Worm (Caenorhabditis elegans) whole organism, L4 larva: ENCODE measurements around the gene srh-290.

Experiments used
- F10B5.3 ChIP-seq: sonication (generic microtip); optimal IDR thresholded peaks from 2 replicates; lab custom pipeline; 2016; ENCODE audit warnings: mild to moderate bottlenecking, missing genetic modification characterization, missing compliant biosample characterization
- Y105C5A.15 ChIP-seq: fragments of 200-800 bp; sonication (Bioruptor generic); IDR thresholded peaks from 2 replicates; pipeline ENCODE4 v1.3.6; 2022; ENCODE audit warnings: missing genetic modification characterization, missing compliant biosample characterization
- Y48G9A.11 ChIP-seq: fragments of 200-800 bp; sonication (Bioruptor generic); IDR thresholded peaks from 2 replicates; pipeline ENCODE4 v1.3.6; 2022; ENCODE audit warnings: missing genetic modification reagents, missing genetic modification characterization, missing compliant biosample characterization
- Y75B8A.6 ChIP-seq: fragments of 200-800 bp; sonication (Bioruptor generic); IDR thresholded peaks from 2 replicates; pipeline ENCODE4 v1.3.6; 2022; ENCODE audit warnings: missing genetic modification reagents, missing genetic modification characterization, missing compliant biosample characterization
- aha-1 ChIP-seq: fragments of 150-350 bp; peaks from one replicate; lab custom pipeline; 2014; ENCODE audit warnings: missing biosample characterization, missing genetic modification characterization
- ceh-44 ChIP-seq: fragments of 200-800 bp; sonication (Bioruptor generic); IDR thresholded peaks from 2 replicates; pipeline ENCODE4 v1.3.6; 2022; ENCODE audit warnings: missing genetic modification reagents, missing genetic modification characterization, missing compliant biosample characterization
- ceh-82 ChIP-seq: sonication (generic microtip); optimal IDR thresholded peaks from 2 replicates; lab custom pipeline; 2017; ENCODE audit warnings: missing biosample characterization, missing genetic modification characterization
- daf-12 ChIP-seq: fragments of 150-350 bp; optimal IDR thresholded peaks from 2 replicates; lab custom pipeline; 2014; ENCODE audit warnings: missing biosample characterization, missing genetic modification reagents, missing genetic modification characterization
- daf-16 ChIP-seq, 3 experiments: sonication (generic microtip); optimal IDR thresholded peaks; 2 replicates each; lab custom pipeline; 2016 to 2017; ENCODE audit warnings: missing genetic modification characterization in 3 of 3, missing genetic modification reagents in 3 of 3, mild to moderate bottlenecking in 2 of 3, missing compliant biosample characterization in 2 of 3, missing biosample characterization in 1 of 3, moderate library complexity in 1 of 3
- dmd-6 ChIP-seq: fragments of 200-800 bp; sonication (Bioruptor generic); IDR thresholded peaks from 2 replicates; pipeline ENCODE4 v1.3.6; 2022; ENCODE audit warnings: missing genetic modification reagents, missing genetic modification characterization, missing compliant biosample characterization
- dmd-8 ChIP-seq: fragments of 200-800 bp; sonication (Bioruptor generic); IDR thresholded peaks from 2 replicates; pipeline ENCODE4 v1.3.6; 2022; ENCODE audit warnings: missing genetic modification characterization, missing compliant biosample characterization
- dve-1 ChIP-seq: sonication (generic microtip); optimal IDR thresholded peaks from 2 replicates; lab custom pipeline; 2017; ENCODE audit warnings: antibody characterized with exemption, mild to moderate bottlenecking, missing genetic modification characterization, missing compliant biosample characterization; ENCODE audit not compliant: insufficient read depth
- egl-43 ChIP-seq: fragments of 200-800 bp; sonication (Bioruptor generic); IDR thresholded peaks from 2 replicates; pipeline ENCODE4 v1.3.6; 2022; ENCODE audit warnings: missing genetic modification reagents, missing genetic modification characterization, missing compliant biosample characterization
- hif-1 ChIP-seq, 2 experiments: sonication (generic microtip); optimal IDR thresholded peaks; 2 replicates each; lab custom pipeline; 2016 to 2017; ENCODE audit warnings: missing compliant biosample characterization in 2 of 2, missing genetic modification characterization in 2 of 2, missing genetic modification reagents in 2 of 2, missing genotype in 2 of 2, mild to moderate bottlenecking in 1 of 2
- hlh-30 ChIP-seq: sonication (generic microtip); optimal IDR thresholded peaks from 2 replicates; lab custom pipeline; 2017; ENCODE audit warnings: antibody characterized with exemption, mild to moderate bottlenecking, missing genetic modification characterization, missing compliant biosample characterization; ENCODE audit not compliant: insufficient read depth
- hmg-1.1 ChIP-seq: fragments of 200-800 bp; sonication (Bioruptor generic); IDR thresholded peaks from 2 replicates; pipeline ENCODE4 v1.3.6; 2022; ENCODE audit warnings: missing genetic modification reagents, missing genetic modification characterization, missing compliant biosample characterization
- lim-7 ChIP-seq: fragments of 200-800 bp; sonication (Bioruptor generic); IDR thresholded peaks from 2 replicates; pipeline ENCODE4 v1.3.6; 2022; ENCODE audit warnings: missing genetic modification characterization, missing compliant biosample characterization
- lin-29 ChIP-seq: fragments of 200-800 bp; sonication (Bioruptor generic); IDR thresholded peaks from 2 replicates; pipeline ENCODE4 v1.3.6; 2022; ENCODE audit warnings: missing genetic modification reagents, missing genetic modification characterization, missing compliant biosample characterization
- madf-5 ChIP-seq, 2 experiments: fragments of 200-800 bp; sonication (Bioruptor generic); IDR thresholded peaks; 2 replicates each; pipeline ENCODE4 v1.3.6; 2022; ENCODE audit warnings: missing compliant biosample characterization in 2 of 2, missing genetic modification characterization in 2 of 2
- mep-1 ChIP-seq: fragments of 150-350 bp; sonication (generic microtip); optimal IDR thresholded peaks from 3 replicates; lab custom pipeline; 2014; ENCODE audit warnings: missing biosample characterization, missing genetic modification characterization
- nhr-11 ChIP-seq: fragments of 150-350 bp; optimal IDR thresholded peaks from 2 replicates; lab custom pipeline; 2014; ENCODE audit warnings: missing biosample characterization, missing genetic modification characterization
- nhr-237 ChIP-seq: sonication (generic microtip); optimal IDR thresholded peaks from 2 replicates; lab custom pipeline; 2017; ENCODE audit warnings: missing biosample characterization, missing genetic modification characterization
- nhr-28 ChIP-seq: fragments of 150-350 bp; optimal IDR thresholded peaks from 2 replicates; lab custom pipeline; 2014; ENCODE audit warnings: missing biosample characterization, missing genetic modification characterization
- nhr-76 ChIP-seq: fragments of 150-350 bp; optimal IDR thresholded peaks from 2 replicates; lab custom pipeline; 2014; ENCODE audit warnings: missing biosample characterization, missing genetic modification characterization
- php-3 ChIP-seq: fragments of 200-800 bp; sonication (Bioruptor generic); IDR thresholded peaks from 2 replicates; pipeline ENCODE4 v1.3.6; 2022; ENCODE audit warnings: missing genetic modification reagents, missing genetic modification characterization, missing compliant biosample characterization
- pqm-1 ChIP-seq: sonication (generic microtip); optimal IDR thresholded peaks from 2 replicates; lab custom pipeline; 2017; ENCODE audit warnings: missing biosample characterization, missing genetic modification characterization
- snpc-1.2 ChIP-seq: fragments of 200-800 bp; sonication (Bioruptor generic); IDR thresholded peaks from 2 replicates; pipeline ENCODE4 v1.3.6; 2022; ENCODE audit warnings: missing genetic modification reagents, missing genetic modification characterization, missing compliant biosample characterization
- tag-97 ChIP-seq: fragments of 200-800 bp; sonication (Bioruptor generic); IDR thresholded peaks from 2 replicates; pipeline ENCODE4 v1.3.6; 2022; ENCODE audit warnings: missing genetic modification characterization, missing compliant biosample characterization
- unc-62 ChIP-seq, 3 experiments: fragments of 150-350 bp in 1 of 3; sonication (generic microtip); optimal IDR thresholded peaks in 2 of 3; peaks in 1 of 3; 1 replicate in 1 of 3; 2 replicates in 2 of 3; lab custom pipeline; 2014 to 2017; ENCODE audit warnings: missing biosample characterization in 3 of 3, missing genetic modification characterization in 3 of 3, missing genetic modification reagents in 3 of 3, missing genotype in 1 of 3
- zip-11 ChIP-seq: fragments of 200-800 bp; sonication (Bioruptor generic); IDR thresholded peaks from 2 replicates; pipeline ENCODE4 v1.3.6; 2022; ENCODE audit warnings: missing genetic modification characterization, missing compliant biosample characterization
- zip-2 ChIP-seq: fragments of 150-350 bp; optimal IDR thresholded peaks from 2 replicates; lab custom pipeline; 2014; ENCODE audit warnings: missing biosample characterization, missing genetic modification characterization
- ztf-11 ChIP-seq: fragments of 150-350 bp; optimal IDR thresholded peaks from 2 replicates; lab custom pipeline; 2014; ENCODE audit warnings: missing biosample characterization, missing genetic modification characterization
- ztf-7 ChIP-seq: fragments of 150-350 bp; optimal IDR thresholded peaks from 2 replicates; lab custom pipeline; 2014; ENCODE audit warnings: missing biosample characterization, missing genetic modification characterization

Gene srh-290

ce11 chrV:17767768-17768167 lies 22.5 kb upstream of the srh-290 start:
- TF ChIP-seq nhr-76 (tag; lab: Kevin White, UChicago) (no peak), lim-7 (peak; percentile 61; the same call in 1 of the 2 replicates), snpc-1.2 (GFP tag; lab: Robert Waterston, UW) (0 out of 2 replicates have a peak, but pooled peaks have one; percentile 46)

- TF ChIP-seq zip-11 (GFP tag; lab: Robert Waterston, UW) (no peak), Y105C5A.15 (GFP tag; lab: Robert Waterston, UW) (no peak), egl-43 (GFP tag; lab: Robert Waterston, UW) (no peak), lim-7 (no peak), hmg-1.1 (GFP tag; lab: Robert Waterston, UW) (no peak), ztf-11 (tag; lab: Kevin White, UChicago) (no peak)
Measured at ce11 chrV:17773108-17773507, 17.2 kb upstream of the srh-290 start, which contains the start of gene sre-21. sre-21 (minus strand) TSS chrV:17773208.

DNA sequence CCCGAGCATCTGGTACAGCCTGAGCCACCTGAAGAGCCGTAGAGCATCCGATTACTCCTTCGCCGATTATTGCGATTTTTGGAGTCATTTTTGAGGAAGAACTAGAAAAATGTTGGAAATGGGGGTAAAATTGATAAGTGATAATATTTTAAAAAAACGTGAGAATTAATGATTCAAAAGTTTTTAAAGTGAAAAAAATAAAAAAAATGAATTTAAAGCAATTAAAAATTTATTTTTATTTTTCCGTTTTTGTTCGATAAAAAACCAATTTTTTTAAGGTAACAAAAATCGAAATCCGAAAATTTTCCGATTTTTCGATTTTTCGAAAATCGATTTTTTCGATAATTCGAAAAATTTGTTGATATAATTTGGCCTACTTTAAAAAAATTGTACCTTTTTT lies 13.2 kb upstream of the srh-290 start, which contains the start of gene ddo-1:
ddo-1 (minus strand) TSS at position 101 of the 400 bp plus-strand sequence.
- TF ChIP-seq lin-29 (GFP tag; lab: Robert Waterston, UW) (no peak), hif-1 (tag; optimal IDR thresholded peaks at IDR 0.05; lab: Kevin White, UChicago) (no peak), nhr-237 (tag; lab: Kevin White, UChicago) (no peak), ceh-44 (GFP tag; lab: Robert Waterston, UW) (no peak)
- TF ChIP-seq, all 104 proteins: peak for 0

- TF ChIP-seq Y75B8A.6 (GFP tag; lab: Robert Waterston, UW): no peak
- peak; percentile 4 for TF ChIP-seq aha-1 (tag; lab: Kevin White, UChicago)
- TF ChIP-seq, all 104 proteins: peak for 1
Measured at ce11 chrV:17777624-17778023, 12.7 kb upstream of the srh-290 start, which contains the start of gene C47A10.12. C47A10.12 (plus strand) TSS chrV:17777924.

DNA sequence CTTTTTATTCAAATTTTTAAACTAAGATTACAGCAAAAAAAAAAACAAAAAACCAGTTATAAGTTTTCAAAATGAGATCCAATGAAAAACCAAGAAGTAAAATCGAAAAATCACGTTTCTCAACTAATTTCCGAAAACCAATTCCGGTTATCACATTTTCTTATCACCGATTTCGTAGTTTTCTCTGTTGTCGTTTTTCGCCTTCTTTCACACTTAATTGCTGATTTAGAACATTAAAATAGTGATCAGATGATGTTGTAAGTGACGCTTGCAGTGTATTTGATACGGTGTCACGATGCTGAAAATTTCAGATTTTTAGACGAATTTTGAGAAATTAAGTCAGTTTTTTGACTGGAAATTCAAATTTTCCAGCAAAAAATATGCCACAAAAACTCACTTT lies 10.0 kb upstream of the srh-290 start:
- TF ChIP-seq unc-62 (GFP tag; optimal IDR thresholded peaks at IDR 0.05 in 1 of 2; lab: Kevin White, UChicago) (peak in 1 of 2 experiments; percentile 30), unc-62 (tag; optimal IDR thresholded peaks at IDR 0.05; lab: Kevin White, UChicago) (no peak), dmd-8 (GFP tag; lab: Robert Waterston, UW) (no peak), daf-16 (GFP tag; optimal IDR thresholded peaks at IDR 0.05; lab: Kevin White, UChicago) (no peak), daf-16 (tag; optimal IDR thresholded peaks at IDR 0.05; lab: Kevin White, UChicago) (peak; percentile 21), dve-1 (tag; lab: Kevin White, UChicago) (peak; percentile 47), daf-12 (tag; lab: Kevin White, UChicago) (no peak), hlh-30 (tag; lab: Kevin White, UChicago) (peak; percentile 63), dmd-6 (GFP tag; lab: Robert Waterston, UW) (peak; percentile 20; the same call in 1 of the 2 replicates), aha-1 (tag; lab: Kevin White, UChicago) (peak; percentile 13), zip-2 (tag; lab: Kevin White, UChicago) (no peak), Y48G9A.11 (GFP tag; lab: Robert Waterston, UW) (no peak), F10B5.3 (tag; lab: Kevin White, UChicago) (no peak), nhr-28 (tag; lab: Kevin White, UChicago) (peak; percentile 69), tag-97 (GFP tag; lab: Robert Waterston, UW) (no peak), mep-1 (tag; lab: Kevin White, UChicago) (peak; percentile 22), php-3 (GFP tag; lab: Robert Waterston, UW) (peak; percentile 49; the same call in 1 of the 2 replicates), ceh-82 (no peak), ztf-7 (no peak), pqm-1 (tag; lab: Kevin White, UChicago) (peak; percentile 53), nhr-11 (no peak), madf-5 (GFP tag; IDR thresholded peaks at IDR 0.05; lab: Robert Waterston, UW) (no peak)
